Fruit fly (Drosophila melanogaster) whole organism, wandering third instar larva: ENCODE data around the gene CG14613.

Experiments
- Abd-B ChIP-seq: fragments of >200 bp; optimal IDR thresholded peaks from 2 replicates; lab custom pipeline; 2017; ENCODE audit warnings: missing biosample characterization, missing genetic modification characterization
- CG32264 ChIP-seq: fragments of 200-800 bp; sonication (Bioruptor generic); optimal IDR thresholded peaks from 2 replicates; lab custom pipeline; 2016; ENCODE audit warnings: missing biosample characterization, missing genetic modification characterization
- CrebA ChIP-seq: fragments of 200-800 bp; sonication (Bioruptor generic); optimal IDR thresholded peaks from 2 replicates; lab custom pipeline; 2016; ENCODE audit warnings: missing biosample characterization, mild to moderate bottlenecking, missing genetic modification characterization, borderline replicate concordance
- Dfd ChIP-seq: fragments of >200 bp; optimal IDR thresholded peaks from 2 replicates; lab custom pipeline; 2017; ENCODE audit warnings: missing biosample characterization, missing genetic modification characterization
- Dif ChIP-seq: fragments of 200-275, 200-300 bp; sonication (Bioruptor generic); optimal IDR thresholded peaks from 2 replicates; lab custom pipeline; 2018; ENCODE audit warnings: missing biosample characterization, missing genetic modification characterization; ENCODE audit not compliant: partially characterized antibody
- GATAd ChIP-seq: sonication (Bioruptor generic); optimal IDR thresholded peaks from 2 replicates; lab custom pipeline; 2016; ENCODE audit warnings: missing biosample characterization, missing genetic modification characterization
- HLH106 ChIP-seq: fragments of 200-800 bp; optimal IDR thresholded peaks from 3 replicates; lab custom pipeline; 2019; ENCODE audit warnings: missing biosample characterization, mild to moderate bottlenecking, missing genetic modification characterization, moderate library complexity
- Hnf4 ChIP-seq: fragments of 200-800 bp; sonication (Bioruptor generic); optimal IDR thresholded peaks from 2 replicates; lab custom pipeline; 2016; ENCODE audit warnings: missing biosample characterization, mild to moderate bottlenecking, missing genetic modification characterization
- Hr78 ChIP-seq: fragments of >200 bp; optimal IDR thresholded peaks from 2 replicates; lab custom pipeline; 2017; ENCODE audit warnings: missing biosample characterization, missing genetic modification characterization
- Hr83 ChIP-seq: fragments of 200-300 bp; sonication (Bioruptor generic); optimal IDR thresholded peaks from 2 replicates; lab custom pipeline; 2016; ENCODE audit warnings: missing biosample characterization, mild to moderate bottlenecking, missing genetic modification characterization, moderate library complexity; ENCODE audit not compliant: poor library complexity, severe bottlenecking
- Jra ChIP-seq: sonication (Bioruptor generic); optimal IDR thresholded peaks from 2 replicates; lab custom pipeline; 2016; ENCODE audit warnings: missing biosample characterization, missing genetic modification characterization
- Mio ChIP-seq: sonication (Bioruptor generic); optimal IDR thresholded peaks from 2 replicates; lab custom pipeline; 2016; ENCODE audit warnings: missing biosample characterization, missing genetic modification characterization
- Myc ChIP-seq: fragments of >200 bp; optimal IDR thresholded peaks from 2 replicates; lab custom pipeline; 2017
- N ChIP-seq: fragments of >200 bp; optimal IDR thresholded peaks from 2 replicates; lab custom pipeline; 2018; ENCODE audit warnings: missing biosample characterization, missing external identifiers, missing genetic modification characterization
- OdsH ChIP-seq: fragments of 200-800 bp; sonication (Bioruptor generic); optimal IDR thresholded peaks from 2 replicates; lab custom pipeline; 2016; ENCODE audit warnings: missing biosample characterization, mild to moderate bottlenecking, missing genetic modification characterization
- Rel ChIP-seq, 2 experiments: fragments of 200-800 bp; sonication (Bioruptor generic) in 1 of 2; optimal IDR thresholded peaks; 2 replicates in 1 of 2; 3 replicates in 1 of 2; lab custom pipeline; 2016 to 2019; ENCODE audit warnings: mild to moderate bottlenecking in 2 of 2, missing biosample characterization in 2 of 2, missing genetic modification characterization in 2 of 2, moderate library complexity in 1 of 2
- Sp1 ChIP-seq: fragments of 200-800 bp; sonication (Bioruptor generic); optimal IDR thresholded peaks from 3 replicates; lab custom pipeline; 2019; ENCODE audit warnings: missing biosample characterization, mild to moderate bottlenecking, missing genetic modification characterization, moderate library complexity
- Vsx2 ChIP-seq: fragments of 200-300, 225-300 bp; sonication (Bioruptor generic); optimal IDR thresholded peaks from 2 replicates; lab custom pipeline; 2018; ENCODE audit warnings: missing biosample characterization, missing genetic modification characterization; ENCODE audit not compliant: partially characterized antibody
- br ChIP-seq: fragments of 200-800 bp; sonication (Bioruptor generic); optimal IDR thresholded peaks from 2 replicates; lab custom pipeline; 2016; ENCODE audit warnings: missing biosample characterization, missing genetic modification characterization
- dl ChIP-seq, 2 experiments: fragments of 175-275, 200-275 bp in 1 of 2; fragments of 200-275 bp in 1 of 2; sonication (Bioruptor generic); optimal IDR thresholded peaks; lab custom pipeline; 2018; ENCODE audit warnings: mild to moderate bottlenecking in 2 of 2, missing biosample characterization in 2 of 2, missing genetic modification characterization in 2 of 2, moderate library complexity in 2 of 2; ENCODE audit not compliant: partially characterized antibody in 2 of 2, insufficient read depth in 1 of 2
- dmrt93B ChIP-seq: fragments of 200-800 bp; sonication (Bioruptor generic); optimal IDR thresholded peaks from 2 replicates; lab custom pipeline; 2018; ENCODE audit warnings: missing biosample characterization, mild to moderate bottlenecking, missing genetic modification characterization
- dsf ChIP-seq: sonication (Bioruptor generic); optimal IDR thresholded peaks from 2 replicates; lab custom pipeline; 2016; ENCODE audit warnings: missing biosample characterization, missing genetic modification characterization, borderline replicate concordance
- fru ChIP-seq: fragments of 200-800 bp; sonication (Bioruptor generic); optimal IDR thresholded peaks from 3 replicates; lab custom pipeline; 2016; ENCODE audit warnings: missing biosample characterization, mild to moderate bottlenecking, missing genetic modification characterization
- h ChIP-seq: fragments of 200-800 bp; sonication (Bioruptor generic); optimal IDR thresholded peaks from 3 replicates; lab custom pipeline; 2016; ENCODE audit warnings: missing biosample characterization, mild to moderate bottlenecking, missing genetic modification characterization
- jim ChIP-seq: fragments of 175-275, 200-325 bp; sonication (Bioruptor generic); optimal IDR thresholded peaks from 2 replicates; lab custom pipeline; 2016; ENCODE audit warnings: missing biosample characterization, mild to moderate bottlenecking, missing genetic modification characterization
- lola ChIP-seq: fragments of >200 bp; optimal IDR thresholded peaks from 2 replicates; lab custom pipeline; 2017; ENCODE audit warnings: missing biosample characterization, missing genetic modification characterization
- pan ChIP-seq: fragments of >200 bp; optimal IDR thresholded peaks from 2 replicates; lab custom pipeline; 2017
- rgr ChIP-seq: fragments of 200-800 bp; sonication (Bioruptor generic); optimal IDR thresholded peaks from 3 replicates; lab custom pipeline; 2016; ENCODE audit warnings: missing biosample characterization, mild to moderate bottlenecking, missing genetic modification characterization
- sage ChIP-seq: fragments of 200-800 bp; sonication (Bioruptor generic); optimal IDR thresholded peaks from 2 replicates; lab custom pipeline; 2016; ENCODE audit warnings: missing biosample characterization, mild to moderate bottlenecking, missing genetic modification characterization
- sv ChIP-seq: fragments of 200-800 bp; sonication (Bioruptor generic); optimal IDR thresholded peaks from 3 replicates; lab custom pipeline; 2016; ENCODE audit warnings: missing biosample characterization, missing genetic modification characterization
- tai ChIP-seq: sonication (Bioruptor generic); optimal IDR thresholded peaks from 2 replicates; lab custom pipeline; 2016; ENCODE audit warnings: missing biosample characterization, missing genetic modification characterization
- usp ChIP-seq: fragments of >200 bp; optimal IDR thresholded peaks from 2 replicates; lab custom pipeline; 2017; ENCODE audit warnings: missing biosample characterization, missing genetic modification characterization
- woc ChIP-seq: sonication (Bioruptor generic); optimal IDR thresholded peaks from 2 replicates; lab custom pipeline; 2016; ENCODE audit warnings: missing biosample characterization, mild to moderate bottlenecking, missing genetic modification characterization

The CG14613 gene

dm6 chrX:22471819-22472218 lies at the start of gene CG14613:
TSS of gene CG14613 (minus strand) at chrX:22472021.
- TF ChIP-seq usp (GFP tag; lab: Kevin White, UChicago): no peak
- no peak for TF ChIP-seq pan
- no peak for TF ChIP-seq dmrt93B
- no peak for TF ChIP-seq N
- TF ChIP-seq fru (GFP tag; lab: Kevin White, UChicago): no peak
- no peak for TF ChIP-seq lola (GFP tag; lab: Kevin White, UChicago)
- TF ChIP-seq Jra (GFP tag; lab: Kevin White, UChicago): no peak
- TF ChIP-seq Myc: no peak
- TF ChIP-seq sv (GFP tag; lab: Kevin White, UChicago): no peak
- TF ChIP-seq Mio (GFP tag; lab: Kevin White, UChicago): no peak
- TF ChIP-seq Dif (GFP tag; lab: Kevin White, UChicago): no peak
- no peak for TF ChIP-seq GATAd (GFP tag; lab: Kevin White, UChicago)
- no peak for TF ChIP-seq Hr83 (GFP tag; lab: Kevin White, UChicago)

dm6 chrX:22514948-22515347 lies 43.1 kb upstream of the CG14613 start, which contains the start of gene CG17600:
TSS of gene CG17600 (plus strand) at chrX:22515197.
- TF ChIP-seq CrebA (GFP tag; lab: Kevin White, UChicago): no peak
- TF ChIP-seq jim (GFP tag; lab: Kevin White, UChicago): no peak
- no peak for TF ChIP-seq woc (GFP tag; lab: Kevin White, UChicago)
- TF ChIP-seq Dif (GFP tag; lab: Kevin White, UChicago): no peak
- no peak for TF ChIP-seq Abd-B (GFP tag; lab: Kevin White, UChicago)
- no peak for TF ChIP-seq HLH106
- no peak for TF ChIP-seq br (GFP tag; lab: Kevin White, UChicago)
- no peak for TF ChIP-seq Hr78 (GFP tag; lab: Kevin White, UChicago)
- TF ChIP-seq, all 38 proteins: peak for 0

- TF ChIP-seq Mio (GFP tag; lab: Kevin White, UChicago): no peak
- no peak for TF ChIP-seq dl (GFP tag; optimal IDR thresholded peaks at IDR 0.05; lab: Kevin White, UChicago; ENCODE audit: insufficient read depth in 1 of 2, partially characterized antibody in 2 of 2)
- no peak for TF ChIP-seq Myc
- TF ChIP-seq Hnf4 (GFP tag; lab: Kevin White, UChicago): no peak
- no peak for TF ChIP-seq tai (GFP tag; lab: Kevin White, UChicago)
- no peak for TF ChIP-seq rgr
- no peak for TF ChIP-seq dsf (GFP tag; lab: Kevin White, UChicago)
- TF ChIP-seq woc (GFP tag; lab: Kevin White, UChicago): no peak
- TF ChIP-seq Vsx2 (GFP tag; lab: Kevin White, UChicago): no peak
- no peak for TF ChIP-seq OdsH
- no peak for TF ChIP-seq Dif (GFP tag; lab: Kevin White, UChicago)
- TF ChIP-seq CG32264 (GFP tag; lab: Kevin White, UChicago): no peak
- TF ChIP-seq Sp1: no peak
- TF ChIP-seq pan: no peak
- no peak for TF ChIP-seq Dfd (GFP tag; lab: Kevin White, UChicago)
- no peak for TF ChIP-seq CrebA (GFP tag; lab: Kevin White, UChicago)
- no peak for TF ChIP-seq N
- no peak for TF ChIP-seq dmrt93B
Observed at dm6 chrX:22512071-22512470, 40.2 kb upstream of the CG14613 start.

- TF ChIP-seq fru (GFP tag; lab: Kevin White, UChicago) (no peak), Hr83 (GFP tag; lab: Kevin White, UChicago) (no peak), Rel (GFP tag; optimal IDR thresholded peaks at IDR 0.05; lab: Kevin White, UChicago) (no peak), Rel (tag; optimal IDR thresholded peaks at IDR 0.05; lab: Kevin White, UChicago) (no peak), jim (GFP tag; lab: Kevin White, UChicago) (no peak), pan (no peak), Mio (GFP tag; lab: Kevin White, UChicago) (no peak), Abd-B (GFP tag; lab: Kevin White, UChicago) (no peak), usp (GFP tag; lab: Kevin White, UChicago) (no peak), Hnf4 (GFP tag; lab: Kevin White, UChicago) (no peak), lola (GFP tag; lab: Kevin White, UChicago) (no peak)
- TF ChIP-seq, all 38 proteins: peak for 0
Observed at dm6 chrX:22510776-22511175, 39.0 kb upstream of the CG14613 start.

dm6 chrX:22509085-22509484 lies 37.3 kb upstream of the CG14613 start:
- TF ChIP-seq Myc (no peak), dsf (GFP tag; lab: Kevin White, UChicago) (no peak), Jra (GFP tag; lab: Kevin White, UChicago) (no peak), br (GFP tag; lab: Kevin White, UChicago) (no peak), sv (GFP tag; lab: Kevin White, UChicago) (no peak), Sp1 (no peak), N (no peak), Vsx2 (GFP tag; lab: Kevin White, UChicago) (no peak), Dfd (GFP tag; lab: Kevin White, UChicago) (no peak), tai (GFP tag; lab: Kevin White, UChicago) (no peak), h (GFP tag; lab: Kevin White, UChicago) (no peak), dmrt93B (no peak), sage (GFP tag; lab: Kevin White, UChicago) (no peak), CrebA (GFP tag; lab: Kevin White, UChicago) (no peak)
- TF ChIP-seq, all 38 proteins: peak for 0
